Fruit fly (Drosophila melanogaster): ENCODE results near the gene Gr94a.

Gene Gr94a

DNA sequence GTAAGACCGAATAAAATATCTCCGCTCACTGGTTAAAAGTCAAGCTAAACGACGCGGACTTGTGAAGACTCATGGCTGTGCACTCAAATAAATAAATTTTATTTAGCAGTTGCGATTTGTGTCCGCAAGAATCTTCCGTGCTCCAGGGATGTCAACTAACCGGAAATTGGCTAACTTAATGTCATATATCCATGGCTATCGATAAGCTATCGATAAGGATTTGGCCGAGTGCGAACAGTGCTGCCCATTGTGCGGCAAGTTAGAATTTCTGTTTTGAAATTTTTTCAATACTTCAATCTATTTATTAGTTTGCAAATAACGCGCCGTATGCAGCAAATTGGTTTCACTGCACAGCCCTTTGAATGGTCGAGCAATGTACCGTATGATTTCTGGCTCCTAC is 2.4 kb downstream of the Gr94a start, which contains the start of gene p53 (continued):
- TF ChIP-seq dimm (GFP tag; IDR thresholded peaks at IDR 0.05) (0 out of 2 replicates have a peak, but pooled peaks have one; percentile 26), stwl (tag; optimal IDR thresholded peaks at IDR 0.05) (peak; percentile 90), sens (GFP tag) (peak; percentile 92), H2.0 (GFP tag; IDR thresholded peaks at IDR 0.05) (peak; percentile 62; the same call in 1 of the 2 replicates), CG3163 (GFP tag; optimal IDR thresholded peaks at IDR 0.05) (peak; percentile 54), CG11560 (tag; IDR thresholded peaks at IDR 0.05) (no peak; the same call in 2 of the 3 replicates), CG18764 (GFP tag; optimal IDR thresholded peaks at IDR 0.05) (peak; percentile 63), zen2 (GFP tag; IDR thresholded peaks at IDR 0.05; ENCODE audit: partially characterized antibody) (peak; percentile 64; the same call in 2 of the 3 replicates), z (GFP tag; IDR thresholded peaks at IDR 0.05) (no peak), da (GFP tag; optimal IDR thresholded peaks at IDR 0.05) (peak; percentile 28), twi (tag; optimal IDR thresholded peaks at IDR 0.05) (peak; percentile 49), CG8359 (GFP tag; optimal IDR thresholded peaks at IDR 0.05; ENCODE audit: borderline replicate concordance) (peak; percentile 49), CG8765 (GFP tag; IDR thresholded peaks at IDR 0.05) (peak; percentile 26; the same call in 1 of the 2 replicates), NC2β (GFP tag; optimal IDR thresholded peaks at IDR 0.05) (peak; percentile 84), CG12155 (GFP tag; optimal IDR thresholded peaks at IDR 0.05) (peak; percentile 11), az2 (GFP tag; optimal IDR thresholded peaks at IDR 0.05) (peak; percentile 31), peb (GFP tag; IDR thresholded peaks at IDR 0.05) (0 out of 2 replicates have a peak, but pooled peaks have one; percentile 27), crol (GFP tag; IDR thresholded peaks at IDR 0.05) (no peak), Dbx (GFP tag; IDR thresholded peaks at IDR 0.05) (peak; percentile 81; the same call in 2 of the 3 replicates), CG2199 (GFP tag; IDR thresholded peaks at IDR 0.05) (0 out of 3 replicates have a peak, but pooled peaks have one; percentile 64), Asciz (GFP tag; optimal IDR thresholded peaks at IDR 0.05) (peak; percentile 74), insv (GFP tag; optimal IDR thresholded peaks at IDR 0.05) (peak in 1 of 2 experiments; percentile 48), zfh1 (GFP tag; IDR thresholded peaks at IDR 0.05) (peak; percentile 76), dan (GFP tag; IDR thresholded peaks at IDR 0.05) (no peak), CG2129 (GFP tag; IDR thresholded peaks at IDR 0.05; ENCODE audit: partially characterized antibody) (no peak; the same call in 1 of the 2 replicates), lab (GFP tag; optimal IDR thresholded peaks at IDR 0.05) (peak; percentile 91), CG1233 (GFP tag; optimal IDR thresholded peaks at IDR 0.05) (peak; percentile 84), Fer1 (GFP tag; optimal IDR thresholded peaks at IDR 0.05) (peak; percentile 82), CG14667 (GFP tag; IDR thresholded peaks at IDR 0.05) (0 out of 2 replicates have a peak, but pooled peaks have one; percentile 8), CG18011 (GFP tag; optimal IDR thresholded peaks at IDR 0.05) (peak; percentile 66), Mrtf (GFP tag; IDR thresholded peaks at IDR 0.05) (peak; percentile 42; the same call in 1 of the 3 replicates), ERR (GFP tag; optimal IDR thresholded peaks at IDR 0.05) (peak; percentile 32), CG16863 (GFP tag; optimal IDR thresholded peaks at IDR 0.05) (peak; percentile 29), CG12236 (GFP tag; optimal IDR thresholded peaks at IDR 0.05) (peak; percentile 81), Neu2 (GFP tag; optimal IDR thresholded peaks at IDR 0.05; ENCODE audit: borderline replicate concordance) (no peak), CG15479 (GFP tag; optimal IDR thresholded peaks at IDR 0.05) (no peak), ind (GFP tag; optimal IDR thresholded peaks at IDR 0.05) (peak; percentile 33), CG16813 (GFP tag; IDR thresholded peaks at IDR 0.05; ENCODE audit: partially characterized antibody) (peak; percentile 76), Trl (optimal IDR thresholded peaks at IDR 0.05) (no peak), Trl (GFP tag; optimal IDR thresholded peaks at IDR 0.05) (peak; percentile 75), salm (tag; optimal IDR thresholded peaks at IDR 0.05) (peak; percentile 22), CG10654 (GFP tag; optimal IDR thresholded peaks at IDR 0.05) (peak; percentile 65), CG11504 (tag; optimal IDR thresholded peaks at IDR 0.05) (no peak), CG6765 (GFP tag; optimal IDR thresholded peaks at IDR 0.05) (peak; percentile 88), slp2 (GFP tag; optimal IDR thresholded peaks at IDR 0.05) (peak; percentile 64), Lpt (GFP tag; optimal IDR thresholded peaks at IDR 0.05) (no peak), CG10462 (GFP tag; optimal IDR thresholded peaks at IDR 0.05) (no peak), CG5245 (GFP tag; optimal IDR thresholded peaks at IDR 0.05) (peak; percentile 54), HmgZ (tag; optimal IDR thresholded peaks at IDR 0.05) (peak; percentile 66), vvl (GFP tag; IDR thresholded peaks at IDR 0.05) (peak; percentile 79)

Data from whole organism, embryonic.